Fruit fly (Drosophila melanogaster): ENCODE measurements around the gene CG32195.

- TF ChIP-seq CG11617 (GFP tag; optimal IDR thresholded peaks at IDR 0.05) = peak; percentile 85
- TF ChIP-seq pad (GFP tag; optimal IDR thresholded peaks at IDR 0.05) = peak; percentile 62
- peak; percentile 75 for TF ChIP-seq CG5204 (GFP tag; optimal IDR thresholded peaks at IDR 0.05)
- TF ChIP-seq tj (GFP tag; optimal IDR thresholded peaks at IDR 0.05) = peak; percentile 70
- TF ChIP-seq Crg-1 (GFP tag; optimal IDR thresholded peaks at IDR 0.05) = peak; percentile 46
- peak; percentile 83 for TF ChIP-seq CG7101 (tag; optimal IDR thresholded peaks at IDR 0.05)
- TF ChIP-seq cic (GFP tag; optimal IDR thresholded peaks at IDR 0.05) = peak; percentile 75
- TF ChIP-seq toe (GFP tag; optimal IDR thresholded peaks at IDR 0.05) = peak; percentile 65
- peak; percentile 85 for TF ChIP-seq CG12768 (GFP tag; optimal IDR thresholded peaks at IDR 0.05)
- TF ChIP-seq CG14711 (tag; optimal IDR thresholded peaks at IDR 0.05) = peak; percentile 78
- peak; percentile 87 for TF ChIP-seq CG7045 (GFP tag; optimal IDR thresholded peaks at IDR 0.05)
- peak; percentile 91 for TF ChIP-seq CG33017 (tag; optimal IDR thresholded peaks at IDR 0.05)
- TF ChIP-seq CG1620 (GFP tag; optimal IDR thresholded peaks at IDR 0.05) = no peak
- TF ChIP-seq Clk (GFP tag; optimal IDR thresholded peaks at IDR 0.05) = peak; percentile 13
Measured at dm6 chr3L:18062959-18063510, 49.7 kb upstream of the CG32195 start.
